Worm (Caenorhabditis elegans) whole organism, mixed stage, embryonic: ENCODE results near the gene irld-62.

Source experiments
- bed-3 ChIP-seq: fragments of 200-800 bp; sonication (Bioruptor generic); optimal IDR thresholded peaks from 3 replicates; lab custom pipeline; 2018; ENCODE audit warnings: mild to moderate bottlenecking, missing genetic modification characterization, moderate library complexity, missing compliant biosample characterization
- ceh-39 ChIP-seq: fragments of 150-350 bp; optimal IDR thresholded peaks from 2 replicates; lab custom pipeline; 2014; ENCODE audit warnings: missing biosample characterization, missing genetic modification characterization
- ceh-43 ChIP-seq: fragments of 200-800 bp; sonication (Bioruptor generic); optimal IDR thresholded peaks from 2 replicates; lab custom pipeline; 2018; ENCODE audit warnings: mild to moderate bottlenecking, missing genetic modification characterization, moderate library complexity, missing compliant biosample characterization
- ceh-83 ChIP-seq: fragments of 200-800 bp; sonication (Bioruptor generic); optimal IDR thresholded peaks from 2 replicates; lab custom pipeline; 2018; ENCODE audit warnings: mild to moderate bottlenecking, missing genetic modification characterization, missing compliant biosample characterization
- ces-1 ChIP-seq: fragments of 150-350 bp; optimal IDR thresholded peaks from 2 replicates; lab custom pipeline; 2014; ENCODE audit warnings: missing biosample characterization, missing genetic modification reagents, missing genetic modification characterization
- cnd-1 ChIP-seq: fragments of 200-800 bp; sonication (Bioruptor generic); optimal IDR thresholded peaks from 2 replicates; lab custom pipeline; 2018; ENCODE audit warnings: mild to moderate bottlenecking, missing genetic modification characterization, missing compliant biosample characterization
- drap-1 ChIP-seq: fragments of 200-800 bp; sonication (Bioruptor generic); optimal IDR thresholded peaks from 3 replicates; lab custom pipeline; 2018; ENCODE audit warnings: mild to moderate bottlenecking, missing genetic modification characterization, missing compliant biosample characterization
- elt-1 ChIP-seq: sonication (generic microtip); optimal IDR thresholded peaks from 2 replicates; lab custom pipeline; 2017; ENCODE audit warnings: missing genetic modification characterization, mild to moderate bottlenecking, missing compliant biosample characterization, antibody characterized with exemption, moderate library complexity, borderline replicate concordance; ENCODE audit not compliant: insufficient read depth
- elt-3 ChIP-seq: fragments of 150-350 bp; optimal IDR thresholded peaks from 2 replicates; lab custom pipeline; 2014; ENCODE audit warnings: missing biosample characterization, missing genetic modification characterization
- flh-1 ChIP-seq: fragments of 200-800 bp; sonication (Bioruptor generic); optimal IDR thresholded peaks from 2 replicates; lab custom pipeline; 2018; ENCODE audit warnings: mild to moderate bottlenecking, missing genetic modification characterization, moderate library complexity, missing compliant biosample characterization
- ham-2 ChIP-seq: fragments of 200-800 bp; sonication (Bioruptor generic); optimal IDR thresholded peaks from 2 replicates; lab custom pipeline; 2018; ENCODE audit warnings: mild to moderate bottlenecking, missing genetic modification characterization, missing compliant biosample characterization
- hlh-1 ChIP-seq: fragments of 150-350 bp; optimal IDR thresholded peaks from 2 replicates; lab custom pipeline; 2014; ENCODE audit warnings: missing biosample characterization, missing genetic modification reagents, missing genetic modification characterization
- lin-13 ChIP-seq: fragments of 150-350 bp; optimal IDR thresholded peaks from 2 replicates; lab custom pipeline; 2014; ENCODE audit warnings: missing biosample characterization, missing genetic modification characterization
- lin-32 ChIP-seq: fragments of 200-800 bp; sonication (Bioruptor generic); optimal IDR thresholded peaks from 2 replicates; lab custom pipeline; 2018; ENCODE audit warnings: mild to moderate bottlenecking, missing genetic modification characterization, missing compliant biosample characterization
- lsy-2 ChIP-seq: fragments of 150-350 bp; optimal IDR thresholded peaks from 2 replicates; lab custom pipeline; 2014; ENCODE audit warnings: missing biosample characterization, missing genetic modification characterization
- mab-5 ChIP-seq: fragments of 150-350 bp; optimal IDR thresholded peaks from 2 replicates; lab custom pipeline; 2014; ENCODE audit warnings: missing biosample characterization, missing genetic modification characterization
- mep-1 ChIP-seq: fragments of 150-350 bp; optimal IDR thresholded peaks from 2 replicates; lab custom pipeline; 2017; ENCODE audit warnings: missing biosample characterization, missing genetic modification reagents, missing genetic modification characterization, inconsistent platforms
- mls-2 ChIP-seq: sonication (generic microtip); optimal IDR thresholded peaks from 2 replicates; lab custom pipeline; 2016; ENCODE audit warnings: mild to moderate bottlenecking, missing genetic modification characterization, moderate library complexity, missing compliant biosample characterization
- nhr-12 ChIP-seq: fragments of 150-350 bp; optimal IDR thresholded peaks from 2 replicates; lab custom pipeline; 2014; ENCODE audit warnings: missing biosample characterization, missing genetic modification characterization
- nhr-2 ChIP-seq: fragments of 150-350 bp; optimal IDR thresholded peaks from 2 replicates; lab custom pipeline; 2014; ENCODE audit warnings: missing biosample characterization, missing genetic modification characterization
- nhr-237 ChIP-seq: fragments of 150-350 bp; optimal IDR thresholded peaks from 2 replicates; lab custom pipeline; 2014; ENCODE audit warnings: missing biosample characterization, missing genetic modification characterization
- nhr-28 ChIP-seq: fragments of 150-350 bp; optimal IDR thresholded peaks from 2 replicates; lab custom pipeline; 2014; ENCODE audit warnings: missing biosample characterization, missing genetic modification characterization
- nhr-76 ChIP-seq: sonication (generic microtip); optimal IDR thresholded peaks from 2 replicates; lab custom pipeline; 2017; ENCODE audit warnings: missing biosample characterization, missing genetic modification characterization
- pha-4 ChIP-seq: fragments of 150-350 bp; optimal IDR thresholded peaks from 2 replicates; lab custom pipeline; 2018; ENCODE audit warnings: missing biosample characterization, missing genetic modification reagents, missing genetic modification characterization
- snpc-4 ChIP-seq: fragments of 150-350 bp; optimal IDR thresholded peaks from 2 replicates; lab custom pipeline; 2014; ENCODE audit warnings: missing biosample characterization, missing genetic modification characterization
- sptf-1 ChIP-seq: sonication (generic microtip); optimal IDR thresholded peaks from 2 replicates; lab custom pipeline; 2017; ENCODE audit warnings: mild to moderate bottlenecking, missing genetic modification characterization, moderate library complexity, missing compliant biosample characterization
- tbx-8 ChIP-seq: fragments of 200-800 bp; sonication (Bioruptor generic); optimal IDR thresholded peaks from 2 replicates; lab custom pipeline; 2018; ENCODE audit warnings: mild to moderate bottlenecking, missing genetic modification characterization, moderate library complexity, missing compliant biosample characterization
- unc-120 ChIP-seq: sonication (generic microtip); optimal IDR thresholded peaks from 2 replicates; lab custom pipeline; 2017; ENCODE audit warnings: missing genetic modification characterization, missing compliant biosample characterization; ENCODE audit not compliant: poor library complexity, severe bottlenecking
- unc-39 ChIP-seq: fragments of 150-350 bp; optimal IDR thresholded peaks from 2 replicates; lab custom pipeline; 2014; ENCODE audit warnings: missing biosample characterization, missing genetic modification characterization
- unc-62 ChIP-seq: fragments of 150-350 bp; optimal IDR thresholded peaks from 2 replicates; lab custom pipeline; 2014; ENCODE audit warnings: missing biosample characterization, missing genetic modification reagents, missing genetic modification characterization
- zip-8 ChIP-seq: fragments of 150-350 bp; optimal IDR thresholded peaks from 2 replicates; lab custom pipeline; 2014; ENCODE audit warnings: missing biosample characterization, missing genetic modification characterization
- ztf-11 ChIP-seq: fragments of 150-350 bp; optimal IDR thresholded peaks from 2 replicates; lab custom pipeline; 2014; ENCODE audit warnings: missing biosample characterization, missing genetic modification characterization

The irld-62 gene

DNA sequence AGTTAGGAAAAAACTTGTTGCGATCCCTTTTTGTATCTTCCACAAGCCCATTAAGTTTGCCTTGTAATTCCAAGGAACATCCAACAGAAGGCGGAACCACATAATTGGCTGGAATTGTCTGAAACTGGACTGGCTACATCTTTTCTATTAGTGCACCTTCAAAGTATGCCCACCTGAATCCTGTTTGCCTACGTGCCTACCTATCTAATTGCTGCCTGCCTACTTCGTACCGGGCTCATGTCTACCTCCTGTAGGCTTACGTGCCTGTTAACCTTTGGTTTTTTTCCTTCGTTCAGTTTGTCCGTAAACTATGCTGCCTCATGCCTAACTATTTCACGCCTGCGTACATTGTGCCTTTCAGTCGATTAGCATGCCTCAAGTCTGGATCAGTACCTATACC is 26.5 kb downstream of the irld-62 start, which contains the start of gene wrt-7:
wrt-7 (minus strand) TSS at position 101 of the 400 bp plus-strand sequence.
- TF ChIP-seq nhr-12 (tag; lab: Kevin White, UChicago) (no peak), mls-2 (tag; lab: Kevin White, UChicago) (no peak), lin-13 (tag; lab: Kevin White, UChicago) (no peak), ceh-43 (GFP tag; lab: Kevin White, UChicago) (no peak), drap-1 (no peak), nhr-237 (no peak), lin-32 (GFP tag; lab: Kevin White, UChicago) (no peak), bed-3 (no peak), ceh-39 (no peak), ham-2 (GFP tag; lab: Kevin White, UChicago) (no peak), unc-62 (GFP tag; lab: Kevin White, UChicago) (no peak), elt-1 (no peak), mep-1 (tag; lab: Kevin White, UChicago) (no peak), snpc-4 (tag; lab: Kevin White, UChicago) (no peak), unc-120 (no peak), hlh-1 (no peak), ztf-11 (tag; lab: Kevin White, UChicago) (no peak)

DNA sequence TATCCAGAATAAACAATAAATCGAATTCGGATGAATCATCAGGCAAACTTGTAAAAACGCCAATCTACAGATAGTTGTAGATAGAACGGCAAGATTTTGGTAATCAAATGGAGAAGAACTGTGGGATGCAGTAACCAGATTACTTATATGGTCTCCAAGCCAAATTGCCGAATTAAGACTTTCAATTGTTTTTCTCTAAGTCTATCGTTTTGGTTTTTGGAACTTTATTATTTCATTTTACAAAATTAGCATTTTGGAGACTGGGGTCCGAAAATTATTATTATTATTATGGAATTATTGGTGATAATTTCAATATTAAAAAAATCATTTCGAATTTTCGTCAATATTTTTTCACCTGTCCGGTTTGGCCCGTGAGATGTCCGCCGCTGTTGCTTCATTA is 28.5 kb downstream of the irld-62 start, which contains the start of gene clec-228:
clec-228 (minus strand) TSS at position 101 of the 400 bp plus-strand sequence.
- TF ChIP-seq unc-62 (GFP tag; lab: Kevin White, UChicago) (no peak), elt-1 (no peak), flh-1 (GFP tag; lab: Kevin White, UChicago) (no peak), drap-1 (no peak), ces-1 (GFP tag; lab: Kevin White, UChicago) (no peak), sptf-1 (tag; lab: Kevin White, UChicago) (no peak), tbx-8 (GFP tag; lab: Kevin White, UChicago) (no peak), mep-1 (tag; lab: Kevin White, UChicago) (no peak), mab-5 (no peak), nhr-237 (no peak), pha-4 (tag; lab: Kevin White, UChicago) (no peak), snpc-4 (tag; lab: Kevin White, UChicago) (no peak), lin-13 (tag; lab: Kevin White, UChicago) (no peak), ceh-39 (no peak)

DNA sequence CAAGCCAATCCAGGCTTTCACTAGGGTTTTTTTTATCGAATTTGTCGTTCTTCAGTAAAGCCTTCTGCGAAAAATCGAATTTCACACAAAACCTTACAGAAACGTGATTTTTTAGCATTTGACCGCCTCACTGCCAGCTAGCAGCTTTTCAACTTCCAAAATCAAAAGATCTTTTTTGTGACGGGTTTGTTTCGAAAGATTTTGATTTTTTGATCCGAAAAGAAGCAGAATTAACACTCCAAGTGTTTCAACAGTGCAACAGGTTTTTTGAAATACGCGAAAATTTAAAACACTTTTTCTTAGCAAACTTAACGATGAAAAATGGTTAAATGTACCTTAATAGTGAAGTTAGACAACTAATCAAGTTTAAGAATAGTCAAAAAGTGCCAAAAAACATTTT is 30.5 kb downstream of the irld-62 start, which contains the start of gene clec-229:
clec-229 (minus strand) TSS at position 101 of the 400 bp plus-strand sequence.
- no peak for TF ChIP-seq unc-39 (tag; lab: Kevin White, UChicago)
- TF ChIP-seq tbx-8 (GFP tag; lab: Kevin White, UChicago), result no peak
- TF ChIP-seq lin-32 (GFP tag; lab: Kevin White, UChicago), result no peak
- TF ChIP-seq hlh-1, result no peak
- TF ChIP-seq nhr-28, result no peak
- TF ChIP-seq mls-2 (tag; lab: Kevin White, UChicago), result no peak
- TF ChIP-seq nhr-76, result no peak
- no peak for TF ChIP-seq ham-2 (GFP tag; lab: Kevin White, UChicago)
- TF ChIP-seq unc-120, result no peak
- TF ChIP-seq bed-3, result no peak

DNA sequence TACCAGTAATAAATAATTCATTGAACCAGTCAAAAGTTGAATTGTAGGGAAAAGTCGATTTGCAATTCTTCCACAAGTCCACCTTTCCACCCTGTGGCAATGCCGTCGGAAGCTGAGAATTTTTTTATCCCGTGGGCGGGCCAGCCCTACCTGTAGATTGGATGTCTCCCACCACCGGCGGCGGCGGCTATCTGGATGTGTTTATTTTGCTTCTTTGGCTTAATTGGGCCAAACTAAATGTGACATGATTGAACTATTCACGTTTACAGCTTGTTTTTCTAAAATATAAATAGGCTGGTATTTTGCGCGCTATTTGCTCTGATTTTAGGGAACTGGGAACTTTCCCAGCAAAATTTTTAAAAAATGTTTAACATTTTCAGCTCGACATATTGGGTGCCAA is 33.6 kb downstream of the irld-62 start, which contains the start of gene wrt-8:
wrt-8 (minus strand) TSS at position 101 of the 400 bp plus-strand sequence.
- TF ChIP-seq tbx-8 (GFP tag; lab: Kevin White, UChicago) (no peak), lin-13 (tag; lab: Kevin White, UChicago) (no peak), ceh-83 (GFP tag; lab: Kevin White, UChicago) (no peak), nhr-2 (tag; lab: Kevin White, UChicago) (no peak), zip-8 (tag; lab: Kevin White, UChicago) (no peak), unc-62 (GFP tag; lab: Kevin White, UChicago) (no peak), lsy-2 (no peak), mls-2 (tag; lab: Kevin White, UChicago) (no peak), ceh-39 (no peak), cnd-1 (no peak), nhr-237 (no peak), nhr-76 (no peak)
- TF ChIP-seq, all 35 proteins: peak for 0

DNA sequence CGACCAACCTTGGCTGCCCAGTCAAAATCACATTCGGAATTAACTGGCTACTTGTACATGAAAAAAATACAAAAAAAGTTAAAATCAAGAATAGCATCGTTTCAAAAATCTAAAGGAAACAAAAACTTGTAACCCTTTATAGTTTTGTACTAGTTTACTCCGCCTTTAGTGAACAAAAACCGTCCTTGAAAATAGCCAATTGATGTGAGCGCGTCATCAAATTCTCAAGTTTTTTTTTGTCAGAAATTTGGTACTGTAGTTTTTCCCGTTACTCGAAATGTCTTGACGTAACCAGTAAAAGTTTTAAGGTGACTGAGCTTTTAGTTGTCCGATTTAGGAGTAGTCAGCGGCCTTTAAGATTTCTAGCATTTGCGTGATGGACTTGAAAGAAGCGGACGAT is 36.4 kb downstream of the irld-62 start, which contains the start of gene C29F3.3:
C29F3.3 (minus strand) TSS at position 101 of the 400 bp plus-strand sequence.
- no peak for TF ChIP-seq ces-1 (GFP tag; lab: Kevin White, UChicago)
- no peak for TF ChIP-seq ham-2 (GFP tag; lab: Kevin White, UChicago)
- TF ChIP-seq mab-5, result no peak
- TF ChIP-seq ztf-11 (tag; lab: Kevin White, UChicago), result no peak
- TF ChIP-seq elt-3 (tag; lab: Kevin White, UChicago), result no peak
- TF ChIP-seq mep-1 (tag; lab: Kevin White, UChicago), result no peak
- TF ChIP-seq hlh-1, result no peak
- no peak for TF ChIP-seq nhr-12 (tag; lab: Kevin White, UChicago)
- TF ChIP-seq nhr-2 (tag; lab: Kevin White, UChicago), result no peak
- no peak for TF ChIP-seq nhr-28
